Worm (Caenorhabditis elegans): ENCODE data around the gene gyf-1.

- TF ChIP-seq nfya-1 (tag; optimal IDR thresholded peaks at IDR 0.05) (no peak), tbx-2 (tag; optimal IDR thresholded peaks at IDR 0.05) (no peak), ceh-45 (GFP tag; IDR thresholded peaks at IDR 0.05) (no peak), sox-4 (tag; optimal IDR thresholded peaks at IDR 0.05) (no peak), unc-3 (GFP tag; conservative IDR thresholded peaks at IDR 0.05) (no peak), unc-3 (tag; optimal IDR thresholded peaks at IDR 0.05) (no peak), dve-1 (tag; optimal IDR thresholded peaks at IDR 0.05) (no peak), dmd-4 (tag; optimal IDR thresholded peaks at IDR 0.05; ENCODE audit: borderline replicate concordance) (no peak), lin-11 (tag; optimal IDR thresholded peaks at IDR 0.05) (no peak), pha-4 (tag; optimal IDR thresholded peaks at IDR 0.05) (no peak)
Observed at ce11 chrII:6726814-6727213, 42.8 kb downstream of the gyf-1 start.

Measured in whole organism, late embryonic.